Worm (Caenorhabditis elegans) whole organism, L2 larva: ENCODE results near the gene T25B6.4.

ENCODE experiments used
- alr-1 ChIP-seq: fragments of 150-350 bp; optimal IDR thresholded peaks from 2 replicates; lab custom pipeline; 2014; ENCODE audit warnings: missing biosample characterization, missing genetic modification characterization
- ama-1 ChIP-seq: fragments of 150-350 bp; optimal IDR thresholded peaks from 2 replicates; lab custom pipeline; 2018; ENCODE audit warnings: inconsistent platforms
- elt-1 ChIP-seq: fragments of 150-350 bp; optimal IDR thresholded peaks from 2 replicates; lab custom pipeline; 2014; ENCODE audit warnings: missing biosample characterization, missing genetic modification characterization
- elt-3 ChIP-seq: sonication (generic microtip); optimal IDR thresholded peaks from 2 replicates; lab custom pipeline; 2017; ENCODE audit warnings: missing biosample characterization, missing genetic modification characterization
- lin-39 ChIP-seq: fragments of 150-350 bp; optimal IDR thresholded peaks from 2 replicates; lab custom pipeline; 2014; ENCODE audit warnings: missing biosample characterization, missing genetic modification reagents, missing genetic modification characterization
- lsy-2 ChIP-seq, 2 experiments: fragments of 150-350 bp in 1 of 2; sonication (generic microtip) in 1 of 2; optimal IDR thresholded peaks; 2 replicates each; lab custom pipeline; 2014 to 2017; ENCODE audit warnings: missing biosample characterization in 2 of 2, missing genetic modification characterization in 2 of 2
- mbf-1 ChIP-seq: sonication (generic microtip); optimal IDR thresholded peaks from 2 replicates; lab custom pipeline; 2017; ENCODE audit warnings: missing biosample characterization, missing genetic modification characterization
- nhr-11 ChIP-seq: fragments of 150-350 bp; optimal IDR thresholded peaks from 2 replicates; lab custom pipeline; 2014; ENCODE audit warnings: missing biosample characterization, missing genetic modification characterization
- nhr-23 ChIP-seq: fragments of 150-350 bp; optimal IDR thresholded peaks from 2 replicates; lab custom pipeline; 2014; ENCODE audit warnings: missing biosample characterization, missing genetic modification reagents, missing genetic modification characterization
- unc-62 ChIP-seq: fragments of 150-350 bp; optimal IDR thresholded peaks from 2 replicates; lab custom pipeline; 2014; ENCODE audit warnings: missing biosample characterization, missing genetic modification reagents, missing genetic modification characterization
- zag-1 ChIP-seq: fragments of 150-350 bp; optimal IDR thresholded peaks from 2 replicates; lab custom pipeline; 2014; ENCODE audit warnings: missing biosample characterization, missing genetic modification characterization

- TF ChIP-seq nhr-23 (tag; lab: Kevin White, UChicago) (no peak), lsy-2 (tag; optimal IDR thresholded peaks at IDR 0.05; lab: Kevin White, UChicago) (no peak), nhr-11 (tag; lab: Kevin White, UChicago) (no peak), alr-1 (no peak), unc-62 (GFP tag; lab: Kevin White, UChicago) (no peak), mbf-1 (tag; lab: Kevin White, UChicago) (no peak), elt-3 (tag; lab: Kevin White, UChicago) (no peak), lin-39 (tag; lab: Kevin White, UChicago) (no peak), elt-1 (tag; lab: Kevin White, UChicago) (no peak), zag-1 (no peak), ama-1 (lab: Kevin White, UChicago) (no peak)
Measured at ce11 chrX:9021645-9022044, 6.1 kb downstream of the T25B6.4 start, which contains the start of gene T25B6.5.
